Fruit fly (Drosophila melanogaster) whole organism, prepupa: Measurements from ENCODE around the gene CG9839.
A peak's percentile ranks its signal among the peaks of the same experiment; 100 is the strongest.

Experiments
- Blimp-1 ChIP-seq: fragments of 200-800 bp; sonication (Bioruptor generic); optimal IDR thresholded peaks from 3 replicates; lab custom pipeline; 2017; ENCODE audit warnings: missing biosample characterization, missing genetic modification characterization, mild to moderate bottlenecking, moderate library complexity, missing genetic modification reagents
- CG10631 ChIP-seq: fragments of 200-800 bp; sonication (Bioruptor generic); optimal IDR thresholded peaks from 2 replicates; lab custom pipeline; 2016; ENCODE audit warnings: missing biosample characterization, missing genetic modification characterization
- CG11294 ChIP-seq: fragments of 200-800 bp; sonication (Bioruptor generic); IDR thresholded peaks from 2 replicates; pipeline ENCODE4 v1.3.6; 2022; ENCODE audit warnings: missing biosample characterization, missing genetic modification characterization
- CG11902 ChIP-seq: fragments of 200-800 bp; sonication (Bioruptor generic); optimal IDR thresholded peaks from 3 replicates; lab custom pipeline; 2016; ENCODE audit warnings: missing biosample characterization, missing genetic modification characterization
- CG1621 ChIP-seq: fragments of 200-800 bp; sonication (Bioruptor generic); optimal IDR thresholded peaks from 3 replicates; lab custom pipeline; 2018; ENCODE audit warnings: missing biosample characterization, mild to moderate bottlenecking, missing genetic modification characterization
- CG16779 ChIP-seq: fragments of 200-800 bp; sonication (Bioruptor generic); optimal IDR thresholded peaks from 3 replicates; lab custom pipeline; 2017; ENCODE audit warnings: missing biosample characterization, mild to moderate bottlenecking, missing genetic modification characterization
- CG3032 ChIP-seq: fragments of 200-800 bp; optimal IDR thresholded peaks from 2 replicates; lab custom pipeline; 2019; ENCODE audit warnings: missing biosample characterization, mild to moderate bottlenecking, missing genetic modification characterization, moderate library complexity
- CG34406 ChIP-seq: fragments of 200-800 bp; sonication (Bioruptor generic); optimal IDR thresholded peaks from 3 replicates; lab custom pipeline; 2016; ENCODE audit warnings: missing biosample characterization, missing genetic modification characterization
- CG3919 ChIP-seq: fragments of 200-800 bp; sonication (Bioruptor generic); optimal IDR thresholded peaks from 3 replicates; lab custom pipeline; 2016; ENCODE audit warnings: missing biosample characterization, missing genetic modification characterization
- CG4318 ChIP-seq: fragments of 200-800 bp; sonication (Bioruptor generic); optimal IDR thresholded peaks from 3 replicates; lab custom pipeline; 2017; ENCODE audit warnings: missing biosample characterization, mild to moderate bottlenecking, missing genetic modification characterization
- CG6276 ChIP-seq: fragments of 200-800 bp; sonication (Bioruptor generic); optimal IDR thresholded peaks from 2 replicates; lab custom pipeline; 2017; ENCODE audit warnings: missing biosample characterization, mild to moderate bottlenecking, missing genetic modification characterization
- CG6792 ChIP-seq: fragments of 200-800 bp; sonication (Bioruptor generic); optimal IDR thresholded peaks from 3 replicates; lab custom pipeline; 2016; ENCODE audit warnings: missing biosample characterization, missing genetic modification characterization
- CG6854 ChIP-seq: fragments of 200-800 bp; sonication (Bioruptor generic); optimal IDR thresholded peaks from 2 replicates; lab custom pipeline; 2017; ENCODE audit warnings: missing biosample characterization, mild to moderate bottlenecking, missing genetic modification characterization
- CG7368 ChIP-seq: fragments of 200-800 bp; sonication (Bioruptor generic); optimal IDR thresholded peaks from 3 replicates; lab custom pipeline; 2016; ENCODE audit warnings: missing biosample characterization, missing genetic modification characterization
- CG8119 ChIP-seq: fragments of 200-800 bp; sonication (Bioruptor generic); IDR thresholded peaks from 3 replicates; pipeline ENCODE4 v1.3.6; 2022; ENCODE audit warnings: missing biosample characterization, missing genetic modification characterization
- CG8319 ChIP-seq: fragments of 200-800 bp; sonication (Bioruptor generic); optimal IDR thresholded peaks from 3 replicates; lab custom pipeline; 2016; ENCODE audit warnings: missing biosample characterization, missing genetic modification characterization
- CG8632 ChIP-seq: fragments of 200-800 bp; sonication (Bioruptor generic); optimal IDR thresholded peaks from 3 replicates; lab custom pipeline; 2016; ENCODE audit warnings: missing biosample characterization, missing genetic modification characterization
- CG9139 ChIP-seq: fragments of 200-800 bp; sonication (Bioruptor generic); optimal IDR thresholded peaks from 3 replicates; lab custom pipeline; 2017; ENCODE audit warnings: missing biosample characterization, mild to moderate bottlenecking, missing genetic modification characterization
- Eip75B ChIP-seq: fragments of 200-800 bp; sonication (Bioruptor generic); optimal IDR thresholded peaks from 3 replicates; lab custom pipeline; 2016; ENCODE audit warnings: missing biosample characterization, missing genetic modification characterization
- Eip78C ChIP-seq: fragments of 200-800 bp; sonication (Bioruptor generic); peaks from one replicate; lab custom pipeline; 2016; ENCODE audit warnings: missing biosample characterization, missing genetic modification characterization
- Eip93F ChIP-seq: fragments of 200-800 bp; sonication (Bioruptor generic); optimal IDR thresholded peaks from 2 replicates; lab custom pipeline; 2016; ENCODE audit warnings: missing biosample characterization, mild to moderate bottlenecking, missing genetic modification characterization
- Ets96B ChIP-seq: fragments of 200-800 bp; optimal IDR thresholded peaks from 2 replicates; lab custom pipeline; 2019; ENCODE audit warnings: missing biosample characterization, mild to moderate bottlenecking, missing genetic modification characterization, moderate library complexity
- Gug ChIP-seq: fragments of 200-800 bp; sonication (Bioruptor generic); IDR thresholded peaks from 2 replicates; pipeline ENCODE4 v1.3.6; 2022; ENCODE audit warnings: missing biosample characterization, missing genetic modification characterization
- Hr38 ChIP-seq: sonication (Bioruptor generic); optimal IDR thresholded peaks from 2 replicates; lab custom pipeline; 2016; ENCODE audit warnings: missing biosample characterization, missing genetic modification characterization
- Hr39 ChIP-seq: fragments of 200-800 bp; sonication (Bioruptor generic); optimal IDR thresholded peaks from 2 replicates; lab custom pipeline; 2016; ENCODE audit warnings: missing biosample characterization, missing genetic modification characterization
- Hr4 ChIP-seq: fragments of 200-800 bp; sonication (Bioruptor generic); optimal IDR thresholded peaks from 3 replicates; lab custom pipeline; 2016; ENCODE audit warnings: missing biosample characterization, missing genetic modification characterization
- Lpt ChIP-seq: fragments of 200-800 bp; sonication (Bioruptor generic); optimal IDR thresholded peaks from 3 replicates; lab custom pipeline; 2016; ENCODE audit warnings: missing biosample characterization, missing genetic modification characterization
- Met ChIP-seq: fragments of 200-800 bp; sonication (Bioruptor generic); optimal IDR thresholded peaks from 3 replicates; lab custom pipeline; 2016; ENCODE audit warnings: missing biosample characterization, missing genetic modification characterization
- OdsH ChIP-seq: fragments of 200-800 bp; sonication (Bioruptor generic); optimal IDR thresholded peaks from 3 replicates; lab custom pipeline; 2016; ENCODE audit warnings: missing biosample characterization, missing genetic modification characterization
- Sox102F ChIP-seq: fragments of 200-800 bp; sonication (Bioruptor generic); optimal IDR thresholded peaks from 2 replicates; lab custom pipeline; 2016; ENCODE audit warnings: missing biosample characterization, mild to moderate bottlenecking, missing genetic modification characterization
- Sox14 ChIP-seq: fragments of 200-800 bp; sonication (Bioruptor generic); optimal IDR thresholded peaks from 3 replicates; lab custom pipeline; 2016; ENCODE audit warnings: missing biosample characterization, missing genetic modification characterization
- Sox15 ChIP-seq: fragments of 200-800 bp; sonication (Bioruptor generic); optimal IDR thresholded peaks from 3 replicates; lab custom pipeline; 2016; ENCODE audit warnings: missing biosample characterization, missing genetic modification characterization
- achi ChIP-seq: fragments of 200-800 bp; sonication (Bioruptor generic); optimal IDR thresholded peaks from 3 replicates; lab custom pipeline; 2016; ENCODE audit warnings: missing biosample characterization, missing genetic modification characterization
- acj6 ChIP-seq: fragments of 200-800 bp; sonication (Bioruptor generic); optimal IDR thresholded peaks from 3 replicates; lab custom pipeline; 2016; ENCODE audit warnings: missing biosample characterization, missing genetic modification characterization
- cyc ChIP-seq: fragments of 200-800 bp; sonication (Bioruptor generic); optimal IDR thresholded peaks from 3 replicates; lab custom pipeline; 2016; ENCODE audit warnings: missing biosample characterization, missing genetic modification characterization
- eg ChIP-seq: fragments of 200-800 bp; sonication (Bioruptor generic); IDR thresholded peaks from 3 replicates; pipeline ENCODE4 v1.3.6; 2022; ENCODE audit warnings: missing biosample characterization, missing genetic modification characterization
- esn ChIP-seq: fragments of 200-800 bp; sonication (Bioruptor generic); optimal IDR thresholded peaks from 2 replicates; lab custom pipeline; 2016; ENCODE audit warnings: missing biosample characterization, mild to moderate bottlenecking, missing genetic modification characterization, moderate library complexity
- fd59A ChIP-seq: fragments of 200-800 bp; sonication (Bioruptor generic); optimal IDR thresholded peaks from 2 replicates; lab custom pipeline; 2017; ENCODE audit warnings: missing biosample characterization, mild to moderate bottlenecking, missing genetic modification characterization, missing genetic modification reagents
- fd85E ChIP-seq: fragments of 200-800 bp; sonication (Bioruptor generic); optimal IDR thresholded peaks from 3 replicates; lab custom pipeline; 2016; ENCODE audit warnings: missing biosample characterization, missing genetic modification characterization
- lz ChIP-seq: fragments of 200-800 bp; sonication (Bioruptor generic); optimal IDR thresholded peaks from 3 replicates; lab custom pipeline; 2016; ENCODE audit warnings: missing biosample characterization, missing genetic modification characterization
- pdm3 ChIP-seq: fragments of 200-800 bp; sonication (Bioruptor generic); optimal IDR thresholded peaks from 3 replicates; lab custom pipeline; 2016; ENCODE audit warnings: missing biosample characterization, missing genetic modification characterization
- salr ChIP-seq, 2 experiments: fragments of 200-800 bp; sonication (Bioruptor generic); optimal IDR thresholded peaks; 3 replicates each; lab custom pipeline; 2016 to 2018; ENCODE audit warnings: missing biosample characterization in 2 of 2, missing genetic modification characterization in 2 of 2, mild to moderate bottlenecking in 1 of 2
- spab ChIP-seq: fragments of 200-800 bp; sonication (Bioruptor generic); optimal IDR thresholded peaks from 2 replicates; lab custom pipeline; 2017; ENCODE audit warnings: missing biosample characterization, mild to moderate bottlenecking, missing genetic modification characterization, missing genetic modification reagents
- ss ChIP-seq, 2 experiments: fragments of 200-800 bp; sonication (Bioruptor generic); optimal IDR thresholded peaks; 2 replicates in 1 of 2; 3 replicates in 1 of 2; lab custom pipeline; 2017 to 2018; ENCODE audit warnings: mild to moderate bottlenecking in 2 of 2, missing biosample characterization in 2 of 2, missing genetic modification characterization in 2 of 2, moderate library complexity in 1 of 2
- topi ChIP-seq: fragments of 200-800 bp; sonication (Bioruptor generic); optimal IDR thresholded peaks from 3 replicates; lab custom pipeline; 2016; ENCODE audit warnings: missing biosample characterization, missing genetic modification characterization
- vri ChIP-seq: fragments of 200-800 bp; sonication (Bioruptor generic); optimal IDR thresholded peaks from 3 replicates; lab custom pipeline; 2016; ENCODE audit warnings: missing biosample characterization, mild to moderate bottlenecking, missing genetic modification characterization

Gene CG9839

dm6 chr3R:8811323-8811936, 5.8 kb upstream of the CG9839 start (continued):
- peak; percentile 99 for TF ChIP-seq Sox14 (GFP tag; lab: Kevin White, UChicago)
- peak; percentile 99 for TF ChIP-seq Lpt (GFP tag; lab: Kevin White, UChicago)
- TF ChIP-seq topi (GFP tag; lab: Kevin White, UChicago) = peak; percentile 98
- peak; percentile 99 for TF ChIP-seq CG8119 (GFP tag; lab: Robert Waterston, UW)
- peak; percentile 99 for TF ChIP-seq Met (GFP tag; lab: Kevin White, UChicago)
- TF ChIP-seq CG7368 (GFP tag; lab: Kevin White, UChicago) = peak; percentile 98
- peak; percentile 99 for TF ChIP-seq spab (GFP tag; lab: Kevin White, UChicago)
- peak; percentile 99 for TF ChIP-seq fd59A (GFP tag; lab: Kevin White, UChicago)
- TF ChIP-seq Eip93F (GFP tag; lab: Kevin White, UChicago) = peak; percentile 98
- TF ChIP-seq CG8319 (GFP tag; lab: Kevin White, UChicago) = peak; percentile 97
- peak; percentile 99 for TF ChIP-seq CG6792
- TF ChIP-seq fd85E (GFP tag; lab: Kevin White, UChicago) = peak; percentile 91
- peak; percentile 99 for TF ChIP-seq Eip75B (GFP tag; lab: Kevin White, UChicago)
- peak; percentile 84 for TF ChIP-seq Blimp-1 (GFP tag; lab: Kevin White, UChicago)
- TF ChIP-seq OdsH (GFP tag; lab: Kevin White, UChicago) = peak; percentile 99
- peak; percentile 100 for TF ChIP-seq Hr4 (GFP tag; lab: Kevin White, UChicago)
- TF ChIP-seq Ets96B (tag; lab: Kevin White, UChicago) = peak; percentile 99
- TF ChIP-seq Sox102F (GFP tag; lab: Kevin White, UChicago) = peak; percentile 98
- TF ChIP-seq vri = peak; percentile 99
- TF ChIP-seq CG11294 = peak; percentile 99
- peak; percentile 98 for TF ChIP-seq achi (GFP tag; lab: Kevin White, UChicago)
- TF ChIP-seq acj6 (GFP tag; lab: Kevin White, UChicago) = peak; percentile 99
- TF ChIP-seq lz (GFP tag; lab: Kevin White, UChicago) = peak; percentile 98
- peak; percentile 97 for TF ChIP-seq Sox15
- TF ChIP-seq salr (GFP tag; optimal IDR thresholded peaks at IDR 0.05; lab: Kevin White, UChicago) = peak; percentile 98 to 99
- peak; percentile 99 for TF ChIP-seq CG3919 (GFP tag; lab: Kevin White, UChicago)
- peak; percentile 98 for TF ChIP-seq CG16779
- TF ChIP-seq CG9139 (GFP tag; lab: Kevin White, UChicago) = peak; percentile 95
- TF ChIP-seq CG10631 (GFP tag; lab: Kevin White, UChicago) = peak; percentile 99
- peak; percentile 97 for TF ChIP-seq CG11902
- peak; percentile 100 for TF ChIP-seq Eip78C (GFP tag; lab: Kevin White, UChicago)
- TF ChIP-seq CG8632 (GFP tag; lab: Kevin White, UChicago) = peak; percentile 99

DNA sequence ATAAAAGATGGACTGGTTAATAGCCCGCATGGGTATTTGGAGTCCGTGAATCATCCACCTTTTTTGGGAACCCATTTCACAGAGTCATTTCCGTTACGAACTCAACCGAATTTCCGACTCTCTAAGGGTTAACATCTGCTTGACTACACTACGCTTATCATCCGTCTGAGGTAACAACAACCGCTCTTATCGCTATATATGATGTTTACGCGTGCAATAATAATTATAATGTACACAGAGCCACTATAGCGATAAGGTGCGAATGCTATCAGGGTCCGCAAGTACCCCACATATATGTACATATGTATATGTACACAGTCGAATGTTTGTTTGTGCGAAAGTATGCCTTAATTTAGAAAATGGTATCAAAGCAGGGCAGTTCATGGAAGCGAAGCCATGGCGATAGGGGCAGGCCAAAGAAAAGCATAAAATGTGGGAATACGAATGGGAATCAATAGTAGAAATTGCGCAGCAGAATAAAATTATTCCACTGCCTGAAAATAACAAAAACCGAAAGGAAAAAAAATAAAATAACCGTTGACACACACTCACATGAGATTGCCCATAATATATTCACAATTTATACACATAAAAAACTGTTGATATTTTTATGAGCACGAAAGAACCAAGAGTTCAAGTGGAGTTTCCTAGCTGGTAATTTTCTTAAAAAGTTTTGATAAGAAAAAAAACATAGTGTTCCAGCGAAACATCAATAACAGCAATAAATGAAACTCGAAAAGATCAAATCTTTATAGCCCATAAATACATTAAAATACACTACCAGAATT, 5.0 kb upstream of the CG9839 start:
- peak; percentile 19 for TF ChIP-seq CG34406 (GFP tag; lab: Kevin White, UChicago)
- TF ChIP-seq Sox14 (GFP tag; lab: Kevin White, UChicago) = no peak
- TF ChIP-seq CG6854 (GFP tag; lab: Kevin White, UChicago) = peak; percentile 11
- no peak for TF ChIP-seq fd85E (GFP tag; lab: Kevin White, UChicago)
- TF ChIP-seq CG1621 (tag; lab: Kevin White, UChicago) = peak; percentile 47
- TF ChIP-seq ss (GFP tag; optimal IDR thresholded peaks at IDR 0.05; lab: Kevin White, UChicago) = peak; percentile 55 to 78
- TF ChIP-seq eg (GFP tag; lab: Robert Waterston, UW) = peak; percentile 70; the same call in 1 of the 3 replicates
- TF ChIP-seq spab (GFP tag; lab: Kevin White, UChicago) = peak; percentile 61
- no peak for TF ChIP-seq CG11902
- TF ChIP-seq CG4318 (GFP tag; lab: Kevin White, UChicago) = no peak
- TF ChIP-seq Met (GFP tag; lab: Kevin White, UChicago) = peak; percentile 18
- no peak for TF ChIP-seq pdm3 (GFP tag; lab: Kevin White, UChicago)
- TF ChIP-seq fd59A (GFP tag; lab: Kevin White, UChicago) = no peak
- TF ChIP-seq Hr4 (GFP tag; lab: Kevin White, UChicago) = peak; percentile 28
- no peak for TF ChIP-seq lz (GFP tag; lab: Kevin White, UChicago)
- TF ChIP-seq Blimp-1 (GFP tag; lab: Kevin White, UChicago) = no peak
- TF ChIP-seq esn = peak; percentile 47
- TF ChIP-seq CG3032 = peak; percentile 83
- peak; percentile 85 for TF ChIP-seq CG6276
- TF ChIP-seq salr (GFP tag; optimal IDR thresholded peaks at IDR 0.05; lab: Kevin White, UChicago) = peak in 1 of 2 experiments; percentile 34
- TF ChIP-seq OdsH (GFP tag; lab: Kevin White, UChicago) = peak; percentile 32
- TF ChIP-seq achi (GFP tag; lab: Kevin White, UChicago) = peak; percentile 11
- no peak for TF ChIP-seq Hr38 (GFP tag; lab: Kevin White, UChicago)
- TF ChIP-seq Hr39 (GFP tag; lab: Kevin White, UChicago) = no peak
- TF ChIP-seq acj6 (GFP tag; lab: Kevin White, UChicago) = no peak
- TF ChIP-seq Gug (GFP tag; lab: Robert Waterston, UW) = peak; percentile 71
- TF ChIP-seq CG9139 (GFP tag; lab: Kevin White, UChicago) = peak; percentile 51
- TF ChIP-seq cyc (GFP tag; lab: Kevin White, UChicago) = no peak
